Worm (Caenorhabditis elegans): ENCODE measurements around the gene crp-1.

DNA sequence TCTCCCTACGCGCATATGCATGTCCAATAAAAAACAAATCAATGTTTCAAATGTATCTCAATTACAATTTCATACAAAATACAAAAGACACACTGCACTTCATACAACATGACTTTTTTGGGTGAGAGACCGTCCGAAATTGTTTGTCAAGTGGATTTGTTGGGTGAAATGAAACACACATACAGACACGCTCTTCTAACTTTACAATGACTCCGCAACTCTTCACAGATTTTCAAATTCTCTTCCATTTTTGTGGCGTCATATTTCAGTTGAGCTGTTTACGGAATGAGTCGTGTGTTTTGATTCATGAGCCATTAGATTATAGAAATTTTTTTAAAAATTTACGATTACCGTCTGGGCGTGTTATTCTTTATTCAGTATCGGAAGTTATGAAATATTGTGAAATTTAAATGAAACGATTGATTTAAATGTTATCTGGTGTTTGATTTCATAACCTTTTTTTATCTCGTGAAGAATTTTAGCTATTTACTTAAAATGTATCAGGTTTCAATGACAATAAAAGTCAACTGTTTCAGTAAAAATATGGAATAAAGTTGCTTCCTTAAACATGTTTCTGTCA lies 1.4 kb upstream of the crp-1 start:
- TF ChIP-seq fkh-10 (GFP tag; optimal IDR thresholded peaks at IDR 0.05) (no peak), nhr-76 (tag; optimal IDR thresholded peaks at IDR 0.05) (no peak), nhr-67 (tag; optimal IDR thresholded peaks at IDR 0.05) (no peak), pha-4 (tag; optimal IDR thresholded peaks at IDR 0.05) (peak; percentile 46), aly-2 (tag; optimal IDR thresholded peaks at IDR 0.05) (no peak), fos-1 (tag; optimal IDR thresholded peaks at IDR 0.05) (no peak), nhr-25 (tag; optimal IDR thresholded peaks at IDR 0.05) (no peak), unc-62 (GFP tag; optimal IDR thresholded peaks at IDR 0.05) (no peak), daf-12 (tag; optimal IDR thresholded peaks at IDR 0.05) (no peak), zag-1 (tag; optimal IDR thresholded peaks at IDR 0.05) (no peak), nhr-11 (tag; optimal IDR thresholded peaks at IDR 0.05) (no peak), ceh-82 (tag; optimal IDR thresholded peaks at IDR 0.05) (no peak), ztf-11 (tag; optimal IDR thresholded peaks at IDR 0.05) (no peak)

Data from whole organism, L3 larva.